Fruit fly (Drosophila melanogaster) whole organism, wandering third instar larva: Measurements from ENCODE around the gene Hap40.

Experiments
- Jra ChIP-seq: sonication (Bioruptor generic); optimal IDR thresholded peaks from 2 replicates; lab custom pipeline; 2016; ENCODE audit warnings: missing biosample characterization, missing genetic modification characterization
- OdsH ChIP-seq: fragments of 200-800 bp; sonication (Bioruptor generic); optimal IDR thresholded peaks from 2 replicates; lab custom pipeline; 2016; ENCODE audit warnings: missing biosample characterization, mild to moderate bottlenecking, missing genetic modification characterization
- Sp1 ChIP-seq: fragments of 200-800 bp; sonication (Bioruptor generic); optimal IDR thresholded peaks from 3 replicates; lab custom pipeline; 2019; ENCODE audit warnings: missing biosample characterization, mild to moderate bottlenecking, missing genetic modification characterization, moderate library complexity
- foxo ChIP-seq, 2 experiments: fragments of 200-800 bp; sonication (Bioruptor generic); optimal IDR thresholded peaks; 2 replicates in 1 of 2; 3 replicates in 1 of 2; lab custom pipeline; 2016 to 2017; ENCODE audit warnings: missing biosample characterization in 2 of 2, missing genetic modification characterization in 2 of 2
- fru ChIP-seq: fragments of 200-800 bp; sonication (Bioruptor generic); optimal IDR thresholded peaks from 3 replicates; lab custom pipeline; 2016; ENCODE audit warnings: missing biosample characterization, mild to moderate bottlenecking, missing genetic modification characterization
- h ChIP-seq: fragments of 200-800 bp; sonication (Bioruptor generic); optimal IDR thresholded peaks from 3 replicates; lab custom pipeline; 2016; ENCODE audit warnings: missing biosample characterization, mild to moderate bottlenecking, missing genetic modification characterization
- pan ChIP-seq: fragments of >200 bp; optimal IDR thresholded peaks from 2 replicates; lab custom pipeline; 2017
- psq ChIP-seq: fragments of 200-800 bp; sonication (Bioruptor generic); optimal IDR thresholded peaks from 3 replicates; lab custom pipeline; 2017; ENCODE audit warnings: missing biosample characterization, mild to moderate bottlenecking, missing genetic modification characterization, moderate library complexity
- rgr ChIP-seq: fragments of 200-800 bp; sonication (Bioruptor generic); optimal IDR thresholded peaks from 3 replicates; lab custom pipeline; 2016; ENCODE audit warnings: missing biosample characterization, mild to moderate bottlenecking, missing genetic modification characterization

- TF ChIP-seq OdsH: no peak
- no peak for TF ChIP-seq h
- no peak for TF ChIP-seq Sp1 (GFP tag; lab: Kevin White, UChicago)
- TF ChIP-seq fru (GFP tag; lab: Kevin White, UChicago): no peak
- no peak for TF ChIP-seq psq (GFP tag; lab: Kevin White, UChicago)
- TF ChIP-seq pan (lab: Kevin White, UChicago): no peak
- TF ChIP-seq Jra (GFP tag; lab: Kevin White, UChicago): no peak
- TF ChIP-seq rgr (GFP tag; lab: Kevin White, UChicago): no peak
- no peak for TF ChIP-seq foxo (GFP tag; optimal IDR thresholded peaks at IDR 0.05; lab: Kevin White, UChicago)
Observed at dm6 chrX:15731968-15732367, 28.0 kb downstream of the Hap40 start, which contains the start of gene CG8191.
